Worm (Caenorhabditis elegans) whole organism, midembryonic: Measurements from ENCODE around the gene egl-8.

Source experiments
- T22C8.4 ChIP-seq: fragments of 200-800 bp; sonication (Bioruptor generic); IDR thresholded peaks from 2 replicates; pipeline ENCODE4 v1.3.6; 2022; ENCODE audit warnings: missing genetic modification characterization, missing compliant biosample characterization
- cog-1 ChIP-seq: sonication (generic microtip); optimal IDR thresholded peaks from 2 replicates; lab custom pipeline; 2016; ENCODE audit warnings: missing genetic modification characterization, missing compliant biosample characterization
- flt-1 ChIP-seq: fragments of 200-800 bp; sonication (Bioruptor generic); IDR thresholded peaks from 2 replicates; pipeline ENCODE4 v1.3.6; 2022; ENCODE audit warnings: missing genetic modification characterization, missing compliant biosample characterization
- klf-2 ChIP-seq: fragments of 200-800 bp; sonication (Bioruptor generic); conservative IDR thresholded peaks from 2 replicates; pipeline ENCODE4 v1.3.6; 2022; ENCODE audit warnings: missing genetic modification reagents, missing genetic modification characterization, missing compliant biosample characterization
- med-1 ChIP-seq: sonication (generic microtip); optimal IDR thresholded peaks from 2 replicates; lab custom pipeline; 2017; ENCODE audit warnings: missing genetic modification characterization, mild to moderate bottlenecking, missing compliant biosample characterization, antibody characterized with exemption, missing genetic modification reagents; ENCODE audit not compliant: insufficient read depth
- ref-1 ChIP-seq: fragments of 200-800 bp; sonication (Bioruptor generic); conservative IDR thresholded peaks from 2 replicates; pipeline ENCODE4 v1.3.6; 2022; ENCODE audit warnings: missing genetic modification reagents, missing genetic modification characterization, missing compliant biosample characterization
- tab-1 ChIP-seq: fragments of 200-800 bp; sonication (Bioruptor generic); IDR thresholded peaks from 2 replicates; pipeline ENCODE4 v1.3.6; 2022; ENCODE audit warnings: missing genetic modification characterization, missing compliant biosample characterization
- ztf-23 ChIP-seq: fragments of 200-800 bp; sonication (Bioruptor generic); IDR thresholded peaks from 2 replicates; pipeline ENCODE4 v1.3.6; 2022; ENCODE audit warnings: missing genetic modification reagents, missing genetic modification characterization, missing compliant biosample characterization
- ztf-29 ChIP-seq: fragments of 200-800 bp; sonication (Bioruptor generic); IDR thresholded peaks from 2 replicates; pipeline ENCODE4 v1.3.6; 2022; ENCODE audit warnings: missing genetic modification reagents, missing genetic modification characterization, missing compliant biosample characterization

Gene egl-8

ce11 chrV:20518-20917 is at the start of gene egl-8:
TSS of gene egl-8 (plus strand) at chrV:20818.
- TF ChIP-seq ztf-29 (GFP tag; lab: Robert Waterston, UW) = no peak
- TF ChIP-seq flt-1 (GFP tag; lab: Robert Waterston, UW) = no peak
- no peak for TF ChIP-seq cog-1 (tag; lab: Kevin White, UChicago)
- TF ChIP-seq tab-1 (GFP tag; lab: Robert Waterston, UW) = no peak
- no peak for TF ChIP-seq ztf-23 (GFP tag; lab: Robert Waterston, UW)
- TF ChIP-seq ref-1 (GFP tag; lab: Robert Waterston, UW) = no peak
- TF ChIP-seq klf-2 (GFP tag; lab: Robert Waterston, UW) = no peak
- TF ChIP-seq med-1 (GFP tag; lab: Kevin White, UChicago) = no peak
- no peak for TF ChIP-seq T22C8.4 (GFP tag; lab: Robert Waterston, UW)

- no peak for TF ChIP-seq tab-1 (GFP tag; lab: Robert Waterston, UW)
- TF ChIP-seq cog-1 (tag; lab: Kevin White, UChicago) = no peak
- TF ChIP-seq ztf-29 (GFP tag; lab: Robert Waterston, UW) = no peak
- no peak for TF ChIP-seq flt-1 (GFP tag; lab: Robert Waterston, UW)
- TF ChIP-seq klf-2 (GFP tag; lab: Robert Waterston, UW) = no peak
These were observed 19.3 kb upstream of the egl-8 start, which contains the start of gene idpp-2 for ce11 chrV:1335-1734. TSS of gene idpp-2 (plus strand) at chrV:1635.

DNA sequence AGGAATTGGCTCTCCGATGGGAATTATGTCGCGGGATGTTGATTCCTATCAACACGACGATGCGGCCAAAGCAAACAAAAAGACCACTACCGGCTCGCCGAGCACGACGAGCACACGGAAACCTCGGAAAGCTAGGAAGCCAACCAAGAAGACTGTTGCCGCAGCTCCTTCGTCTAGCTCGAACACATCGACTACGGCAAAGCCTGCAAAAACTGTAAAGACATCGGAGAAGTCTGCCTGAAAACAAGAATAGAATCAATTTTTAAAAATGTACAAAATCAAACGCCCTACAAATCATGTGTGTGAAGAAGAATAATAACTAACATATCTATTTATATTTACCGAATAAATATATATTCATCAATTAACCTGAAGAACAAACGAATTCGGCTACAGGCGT is 14.3 kb upstream of the egl-8 start:
- no peak for TF ChIP-seq tab-1 (GFP tag; lab: Robert Waterston, UW)
- no peak for TF ChIP-seq ztf-23 (GFP tag; lab: Robert Waterston, UW)
- 0 out of 2 replicates have a peak, but pooled peaks have one; percentile 48 for TF ChIP-seq flt-1 (GFP tag; lab: Robert Waterston, UW)
- no peak for TF ChIP-seq med-1 (GFP tag; lab: Kevin White, UChicago)

- TF ChIP-seq cog-1 (tag; lab: Kevin White, UChicago) (no peak), tab-1 (GFP tag; lab: Robert Waterston, UW) (no peak), klf-2 (GFP tag; lab: Robert Waterston, UW) (no peak)
These were observed 12.7 kb upstream of the egl-8 start, which contains the start of gene ife-3 for ce11 chrV:7778-8445. TSS of gene ife-3 (minus strand) at chrV:7828.

- TF ChIP-seq flt-1 (GFP tag; lab: Robert Waterston, UW) = no peak
- 0 out of 2 replicates have a peak, but pooled peaks have one; percentile 50 for TF ChIP-seq tab-1 (GFP tag; lab: Robert Waterston, UW)
- TF ChIP-seq ztf-23 (GFP tag; lab: Robert Waterston, UW) = peak; percentile 44; the same call in 1 of the 2 replicates
- TF ChIP-seq cog-1 (tag; lab: Kevin White, UChicago) = peak; percentile 50
- no peak for TF ChIP-seq med-1 (GFP tag; lab: Kevin White, UChicago)
- no peak for TF ChIP-seq ref-1 (GFP tag; lab: Robert Waterston, UW)
- no peak for TF ChIP-seq klf-2 (GFP tag; lab: Robert Waterston, UW)
- TF ChIP-seq T22C8.4 (GFP tag; lab: Robert Waterston, UW) = peak; percentile 26; the same call in 1 of the 2 replicates
- TF ChIP-seq ztf-29 (GFP tag; lab: Robert Waterston, UW) = no peak
These were observed 11.8 kb upstream of the egl-8 start, which contains the start of gene B0348.10 for ce11 chrV:8716-9246. TSS of gene B0348.10 (minus strand) at chrV:8739.

DNA sequence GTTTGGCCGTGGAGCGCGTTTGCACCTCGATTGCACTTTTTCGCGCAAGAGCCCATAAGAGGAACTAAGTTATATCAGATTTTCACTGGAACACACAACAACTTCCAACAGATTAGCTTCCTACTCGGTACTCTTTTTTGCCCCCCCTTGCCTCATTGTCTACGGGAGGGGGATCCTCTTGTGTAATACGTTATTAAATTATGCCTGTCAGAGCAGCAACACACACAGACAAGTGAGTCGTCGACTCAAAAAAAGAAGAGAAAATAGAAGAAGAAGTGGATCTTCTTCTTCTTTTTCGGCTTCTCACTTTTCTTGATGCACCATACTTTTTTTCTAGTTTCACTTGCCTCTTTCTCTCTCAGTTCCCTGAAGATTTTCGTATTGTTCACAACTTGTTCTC is 9.5 kb upstream of the egl-8 start:
- TF ChIP-seq cog-1 (tag; lab: Kevin White, UChicago) = no peak
- no peak for TF ChIP-seq T22C8.4 (GFP tag; lab: Robert Waterston, UW)
- no peak for TF ChIP-seq klf-2 (GFP tag; lab: Robert Waterston, UW)
- no peak for TF ChIP-seq flt-1 (GFP tag; lab: Robert Waterston, UW)
- no peak for TF ChIP-seq tab-1 (GFP tag; lab: Robert Waterston, UW)
- no peak for TF ChIP-seq ztf-23 (GFP tag; lab: Robert Waterston, UW)
- no peak for TF ChIP-seq ref-1 (GFP tag; lab: Robert Waterston, UW)
- no peak for TF ChIP-seq ztf-29 (GFP tag; lab: Robert Waterston, UW)
- no peak for TF ChIP-seq med-1 (GFP tag; lab: Kevin White, UChicago)

ce11 chrV:11708-12107 is 8.9 kb upstream of the egl-8 start:
- TF ChIP-seq ref-1 (GFP tag; lab: Robert Waterston, UW) = no peak
- TF ChIP-seq ztf-23 (GFP tag; lab: Robert Waterston, UW) = no peak
- no peak for TF ChIP-seq tab-1 (GFP tag; lab: Robert Waterston, UW)
- no peak for TF ChIP-seq ztf-29 (GFP tag; lab: Robert Waterston, UW)
- no peak for TF ChIP-seq flt-1 (GFP tag; lab: Robert Waterston, UW)
- no peak for TF ChIP-seq med-1 (GFP tag; lab: Kevin White, UChicago)
- TF ChIP-seq T22C8.4 (GFP tag; lab: Robert Waterston, UW) = no peak

ce11 chrV:16067-16845 is 4.4 kb upstream of the egl-8 start:
- TF ChIP-seq ztf-29 (GFP tag; lab: Robert Waterston, UW) = no peak
- TF ChIP-seq klf-2 (GFP tag; lab: Robert Waterston, UW) = no peak
- TF ChIP-seq ref-1 (GFP tag; lab: Robert Waterston, UW) = no peak
- no peak for TF ChIP-seq med-1 (GFP tag; lab: Kevin White, UChicago)
- TF ChIP-seq ztf-23 (GFP tag; lab: Robert Waterston, UW) = no peak

ce11 chrV:21848-22247 is 1.2 kb downstream of the egl-8 start:
- no peak for TF ChIP-seq tab-1 (GFP tag; lab: Robert Waterston, UW)
- no peak for TF ChIP-seq ztf-29 (GFP tag; lab: Robert Waterston, UW)
- TF ChIP-seq klf-2 (GFP tag; lab: Robert Waterston, UW) = no peak
- no peak for TF ChIP-seq ref-1 (GFP tag; lab: Robert Waterston, UW)
- TF ChIP-seq med-1 (GFP tag; lab: Kevin White, UChicago) = no peak
- no peak for TF ChIP-seq cog-1 (tag; lab: Kevin White, UChicago)
- no peak for TF ChIP-seq T22C8.4 (GFP tag; lab: Robert Waterston, UW)
- TF ChIP-seq flt-1 (GFP tag; lab: Robert Waterston, UW) = no peak
- TF ChIP-seq ztf-23 (GFP tag; lab: Robert Waterston, UW) = no peak
